Fruit fly (Drosophila melanogaster): Measurements from ENCODE around the gene CG43923.
A peak's percentile ranks its signal among the peaks of the same experiment; 100 is the strongest.

Gene CG43923

dm6 chr2L:15629596-15630168 lies 46.2 kb downstream of the CG43923 start, which contains the start of gene CG18480 (continued):
- TF ChIP-seq CG17612 (GFP tag; IDR thresholded peaks at IDR 0.05) (0 out of 2 replicates have a peak, but pooled peaks have one; percentile 22), CG2678 (tag; optimal IDR thresholded peaks at IDR 0.05) (peak; percentile 62), sug (tag; optimal IDR thresholded peaks at IDR 0.05) (no peak), hbn (GFP tag; IDR thresholded peaks at IDR 0.05; ENCODE audit: partially characterized antibody) (no peak), C15 (GFP tag; IDR thresholded peaks at IDR 0.05) (no peak), Fer1 (GFP tag; optimal IDR thresholded peaks at IDR 0.05) (no peak), caup (GFP tag; optimal IDR thresholded peaks at IDR 0.05; ENCODE audit: severe bottlenecking) (peak; percentile 45), ems (GFP tag; optimal IDR thresholded peaks at IDR 0.05) (no peak), Rx (GFP tag; IDR thresholded peaks at IDR 0.05) (no peak), Usf (GFP tag; optimal IDR thresholded peaks at IDR 0.05) (no peak), CG15479 (GFP tag; optimal IDR thresholded peaks at IDR 0.05) (no peak), Sox100B (GFP tag; optimal IDR thresholded peaks at IDR 0.05) (no peak), kay (GFP tag; optimal IDR thresholded peaks at IDR 0.05) (peak; percentile 81), ap (GFP tag; IDR thresholded peaks at IDR 0.05) (no peak), CG10565 (GFP tag; optimal IDR thresholded peaks at IDR 0.05) (no peak), B-H1 (GFP tag; IDR thresholded peaks at IDR 0.05) (no peak), emc (GFP tag; optimal IDR thresholded peaks at IDR 0.05) (no peak), gem (tag; optimal IDR thresholded peaks at IDR 0.05) (peak; percentile 62), chif (GFP tag; optimal IDR thresholded peaks at IDR 0.05) (peak; percentile 21 to 27), otp (GFP tag; IDR thresholded peaks at IDR 0.05) (0 out of 3 replicates have a peak, but pooled peaks have one; percentile 45), dmrt99B (tag; optimal IDR thresholded peaks at IDR 0.05) (peak; percentile 42), az2 (GFP tag; optimal IDR thresholded peaks at IDR 0.05) (peak; percentile 46), CG11085 (GFP tag; IDR thresholded peaks at IDR 0.05) (no peak), ci (GFP tag; IDR thresholded peaks at IDR 0.05) (peak; percentile 79), CG7987 (GFP tag; optimal IDR thresholded peaks at IDR 0.05) (no peak), CG17912 (GFP tag; optimal IDR thresholded peaks at IDR 0.05) (no peak), H2.0 (GFP tag; IDR thresholded peaks at IDR 0.05) (no peak), CG17385 (GFP tag; optimal IDR thresholded peaks at IDR 0.05) (peak; percentile 47), Camta (GFP tag; optimal IDR thresholded peaks at IDR 0.05) (no peak), CG8089 (GFP tag; optimal IDR thresholded peaks at IDR 0.05) (no peak), CG3281 (GFP tag; optimal IDR thresholded peaks at IDR 0.05) (peak; percentile 41), repo (GFP tag; optimal IDR thresholded peaks at IDR 0.05) (no peak), Jarid2 (GFP tag; optimal IDR thresholded peaks at IDR 0.05) (no peak), grau (tag; optimal IDR thresholded peaks at IDR 0.05) (no peak), sqz (GFP tag; optimal IDR thresholded peaks at IDR 0.05) (peak; percentile 87), wdn (GFP tag; IDR thresholded peaks at IDR 0.05) (0 out of 2 replicates have a peak, but pooled peaks have one; percentile 15), Adf1 (GFP tag; IDR thresholded peaks at IDR 0.05) (peak; percentile 26; the same call in 1 of the 2 replicates), CG10366 (GFP tag; IDR thresholded peaks at IDR 0.05) (peak; percentile 55), Trl (optimal IDR thresholded peaks at IDR 0.05) (no peak), Trl (GFP tag; optimal IDR thresholded peaks at IDR 0.05) (peak; percentile 45), CG2120 (GFP tag; optimal IDR thresholded peaks at IDR 0.05) (peak; percentile 85), CG11456 (GFP tag; IDR thresholded peaks at IDR 0.05) (peak; percentile 73; the same call in 2 of the 3 replicates), Hr3 (GFP tag; optimal IDR thresholded peaks at IDR 0.05) (peak; percentile 18), Tbp (GFP tag; optimal IDR thresholded peaks at IDR 0.05) (no peak), pho (GFP tag; optimal IDR thresholded peaks at IDR 0.05) (peak; percentile 31), tin (GFP tag; optimal IDR thresholded peaks at IDR 0.05) (peak; percentile 28), E2f2 (GFP tag; IDR thresholded peaks at IDR 0.05) (0 out of 2 replicates have a peak, but pooled peaks have one; percentile 34), Hr51 (GFP tag; optimal IDR thresholded peaks at IDR 0.05) (peak; percentile 11 to 36), CG7556 (GFP tag; optimal IDR thresholded peaks at IDR 0.05) (no peak), CG2889 (GFP tag; IDR thresholded peaks at IDR 0.05) (0 out of 3 replicates have a peak, but pooled peaks have one; percentile 34), Atf3 (GFP tag; optimal IDR thresholded peaks at IDR 0.05) (no peak)

Measured in whole organism, embryonic.